Worm (Caenorhabditis elegans): ENCODE measurements around the gene F40G12.7.

Gene F40G12.7

DNA sequence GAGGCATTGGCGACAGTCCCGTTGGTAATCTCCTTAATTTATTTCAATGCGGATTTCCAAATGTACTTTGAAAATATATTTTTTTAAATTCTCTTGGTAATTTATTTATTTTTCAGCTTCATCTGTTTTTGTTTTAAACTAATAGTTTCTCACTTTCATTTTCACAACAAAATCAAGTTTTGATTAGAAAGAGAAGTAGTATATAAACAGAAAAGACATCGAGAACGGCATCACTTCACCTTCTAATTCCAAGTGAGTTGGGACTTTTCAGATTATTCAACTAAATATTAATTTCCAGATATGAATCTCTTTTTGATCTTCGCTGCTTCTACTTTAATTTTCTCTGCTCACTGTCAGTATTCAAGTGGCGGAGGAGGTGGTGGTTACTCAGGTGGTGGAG, 45.9 kb downstream of the F40G12.7 start, which contains the start of gene F47B8.14:
Gene F47B8.14 (plus strand): TSS at position 301 of the 400 bp plus-strand sequence.
- TF ChIP-seq ceh-18 (tag; optimal IDR thresholded peaks at IDR 0.05), result no peak
- no peak for TF ChIP-seq dmd-4 (tag; optimal IDR thresholded peaks at IDR 0.05; ENCODE audit: borderline replicate concordance)
- TF ChIP-seq K09A11.1 (tag; optimal IDR thresholded peaks at IDR 0.05; ENCODE audit: insufficient read depth), result no peak
- TF ChIP-seq mec-3 (tag; optimal IDR thresholded peaks at IDR 0.05; ENCODE audit: borderline replicate concordance), result no peak
- no peak for TF ChIP-seq pha-2 (tag; optimal IDR thresholded peaks at IDR 0.05)
- no peak for TF ChIP-seq npax-4 (tag; optimal IDR thresholded peaks at IDR 0.05)
- TF ChIP-seq sox-4 (tag; optimal IDR thresholded peaks at IDR 0.05), result no peak
- no peak for TF ChIP-seq hlh-30 (tag; optimal IDR thresholded peaks at IDR 0.05; ENCODE audit: insufficient read depth)
- no peak for TF ChIP-seq ama-1 (optimal IDR thresholded peaks at IDR 0.05)
- TF ChIP-seq odd-2 (tag; optimal IDR thresholded peaks at IDR 0.05), result no peak
- no peak for TF ChIP-seq ahr-1 (tag; optimal IDR thresholded peaks at IDR 0.05)

DNA sequence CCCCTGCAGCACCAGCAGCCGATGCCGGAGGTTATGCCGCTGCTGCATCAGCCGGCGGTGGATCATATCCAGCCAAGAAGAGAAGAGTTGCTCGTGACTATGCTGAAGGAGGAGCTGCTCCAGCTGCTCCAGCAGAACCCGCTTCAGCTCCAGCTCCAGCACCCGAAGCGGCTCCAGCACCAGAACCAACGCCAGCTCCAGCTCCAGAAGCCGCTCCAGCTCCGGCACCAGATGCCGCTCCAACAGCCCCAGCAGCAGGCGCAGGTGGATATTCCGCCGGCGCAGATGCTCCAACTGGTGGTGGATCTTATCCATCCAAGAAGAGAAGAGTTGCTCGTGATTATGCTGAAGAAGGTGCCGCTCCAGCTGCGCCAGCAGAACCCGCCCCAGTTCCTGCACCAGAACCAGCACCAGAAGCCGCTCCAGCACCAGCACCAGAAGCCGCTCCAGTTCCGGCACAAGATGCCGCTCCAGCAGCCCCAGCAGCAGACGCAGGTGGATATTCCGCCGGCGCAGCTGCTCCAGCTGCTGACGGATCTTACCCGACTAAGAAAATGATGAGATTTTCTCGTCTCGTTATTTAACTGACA, 46.5 kb downstream of the F40G12.7 start:
- TF ChIP-seq ztf-16 (tag; optimal IDR thresholded peaks at IDR 0.05) (no peak), ceh-14 (tag; optimal IDR thresholded peaks at IDR 0.05) (no peak), ceh-9 (tag; optimal IDR thresholded peaks at IDR 0.05) (peak; percentile 28), elt-4 (tag; optimal IDR thresholded peaks at IDR 0.05) (peak; percentile 78)

DNA sequence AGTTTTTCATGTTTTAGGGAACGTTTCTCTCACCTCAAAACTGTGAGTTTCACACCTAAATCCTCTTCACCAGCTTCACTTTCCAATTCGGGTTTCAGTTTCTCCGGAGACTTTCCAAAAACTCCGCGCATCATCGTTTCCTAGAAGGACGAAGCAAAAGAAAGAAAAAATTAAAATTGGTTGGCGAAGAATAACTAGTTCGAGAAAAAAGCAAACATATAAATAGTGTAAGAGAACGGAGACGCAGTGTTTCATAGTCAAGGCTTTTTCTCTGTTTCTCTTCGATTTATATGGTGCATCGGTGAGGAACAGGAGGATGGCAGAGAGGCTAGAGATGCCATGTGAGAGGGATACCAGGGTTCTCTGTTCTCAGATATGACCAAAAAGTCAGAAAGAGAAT, 48.4 kb downstream of the F40G12.7 start, which contains the start of gene F47B8.3:
Gene F47B8.3 (minus strand): TSS at position 261 of the 400 bp plus-strand sequence.
- TF ChIP-seq C08G9.2 (tag; optimal IDR thresholded peaks at IDR 0.05) (no peak), nfya-1 (tag; optimal IDR thresholded peaks at IDR 0.05) (peak; percentile 13)

DNA sequence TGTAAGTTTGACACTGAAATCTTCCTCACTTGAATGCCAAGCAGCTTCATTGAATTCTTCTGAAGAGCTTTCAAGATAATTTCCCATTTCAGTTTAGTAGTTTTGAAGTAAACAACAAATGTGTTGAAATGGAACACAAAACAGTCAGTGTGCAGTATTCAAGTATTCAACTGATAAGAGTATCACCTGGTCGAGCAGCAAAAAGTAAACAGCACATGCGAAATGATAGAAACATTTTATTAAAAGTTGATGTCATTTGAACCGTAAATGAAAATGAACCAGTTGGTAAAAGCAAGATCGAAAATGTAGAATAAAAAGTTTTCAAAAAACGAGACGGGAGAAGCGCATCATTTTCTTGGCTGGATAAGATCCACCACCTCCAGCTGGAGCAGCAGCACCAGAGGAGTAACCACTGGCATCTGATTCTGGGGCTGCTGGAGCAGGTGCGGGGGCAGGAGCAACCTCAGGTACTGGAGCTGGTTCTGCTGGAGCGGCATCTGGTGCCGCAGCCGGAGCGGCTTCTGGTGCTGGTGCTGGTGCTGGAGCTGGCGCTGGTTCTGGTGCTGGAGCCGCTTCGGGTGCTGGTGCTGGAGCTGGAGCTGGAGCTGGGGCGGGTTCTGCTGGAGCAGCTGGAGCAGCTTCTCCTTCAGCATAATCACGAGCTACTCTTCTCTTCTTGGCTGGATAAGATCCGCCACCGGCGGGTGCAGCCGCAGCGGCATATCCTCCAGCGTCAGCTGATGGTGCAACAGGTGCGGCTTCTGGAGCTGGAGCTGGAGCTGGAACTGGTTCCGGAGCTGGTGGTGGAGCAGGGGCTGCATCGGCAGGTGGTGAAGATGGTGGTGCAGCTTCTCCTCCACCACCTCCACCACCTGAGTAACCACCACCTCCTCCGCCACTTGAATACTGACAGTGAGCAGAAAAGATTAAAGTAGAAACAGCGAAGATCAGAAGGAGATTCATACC, 50.4 kb downstream of the F40G12.7 start, which contains the start of the genes F47B8.4 and F47B8.18:
Gene F47B8.4 (minus strand): TSS at position 172 of the 966 bp plus-strand sequence.
Gene F47B8.18 (minus strand): TSS at position 963 of the 966 bp plus-strand sequence.
- TF ChIP-seq pros-1 (tag; optimal IDR thresholded peaks at IDR 0.05) (no peak), ceh-2 (tag; optimal IDR thresholded peaks at IDR 0.05) (no peak), sox-2 (GFP tag; IDR thresholded peaks at IDR 0.05) (no peak), ceh-9 (tag; optimal IDR thresholded peaks at IDR 0.05) (no peak), che-1 (tag; optimal IDR thresholded peaks at IDR 0.05) (no peak), zip-5 (tag; optimal IDR thresholded peaks at IDR 0.05) (no peak), pag-3 (tag; optimal IDR thresholded peaks at IDR 0.05; ENCODE audit: borderline replicate concordance) (peak; percentile 4), ceh-22 (tag; optimal IDR thresholded peaks at IDR 0.05) (no peak), unc-55 (GFP tag; optimal IDR thresholded peaks at IDR 0.05) (no peak), hlh-15 (tag; optimal IDR thresholded peaks at IDR 0.05) (no peak), ceh-18 (tag; optimal IDR thresholded peaks at IDR 0.05) (no peak), ceh-6 (GFP tag; optimal IDR thresholded peaks at IDR 0.05) (no peak), elt-4 (tag; optimal IDR thresholded peaks at IDR 0.05) (peak; percentile 42)
